Worm (Caenorhabditis elegans): Measurements from ENCODE around the gene sgt-1.

The sgt-1 gene

DNA sequence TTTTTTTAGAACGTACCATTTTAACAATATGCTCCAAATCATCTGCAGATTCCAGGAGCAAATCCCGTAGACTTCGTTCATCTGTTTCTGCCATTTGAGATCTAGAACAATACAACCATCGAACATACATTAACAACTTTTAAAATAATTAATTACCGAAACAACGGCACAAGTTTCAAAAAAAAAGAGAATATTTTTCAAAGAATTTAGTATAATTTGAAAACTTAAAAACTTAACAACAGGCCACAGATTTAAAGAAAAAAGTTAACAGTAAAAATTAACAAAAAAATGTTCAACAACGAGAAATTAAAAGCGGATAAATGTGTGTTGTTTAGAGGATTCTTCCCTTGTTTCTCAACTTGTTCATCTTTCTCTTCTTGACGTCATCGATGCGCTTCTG is 40.3 kb upstream of the sgt-1 start, which contains the start of gene mdt-4:
TSS of gene mdt-4 (minus strand) at position 101 of the 400 bp plus-strand sequence.
- TF ChIP-seq nhr-12 (tag; optimal IDR thresholded peaks at IDR 0.05): no peak
- no peak for TF ChIP-seq unc-62 (GFP tag; optimal IDR thresholded peaks at IDR 0.05)
- no peak for TF ChIP-seq flh-1 (GFP tag; optimal IDR thresholded peaks at IDR 0.05)
- TF ChIP-seq snpc-4 (tag; optimal IDR thresholded peaks at IDR 0.05): no peak
- no peak for TF ChIP-seq zip-8 (tag; optimal IDR thresholded peaks at IDR 0.05)
- TF ChIP-seq lsy-2 (tag; optimal IDR thresholded peaks at IDR 0.05): no peak
- TF ChIP-seq lin-32 (GFP tag; optimal IDR thresholded peaks at IDR 0.05): no peak
- TF ChIP-seq ham-2 (GFP tag; optimal IDR thresholded peaks at IDR 0.05): no peak
- TF ChIP-seq blmp-1 (tag; optimal IDR thresholded peaks at IDR 0.05): no peak
- no peak for TF ChIP-seq elt-3 (tag; optimal IDR thresholded peaks at IDR 0.05)
- no peak for TF ChIP-seq unc-39 (tag; optimal IDR thresholded peaks at IDR 0.05)
- no peak for TF ChIP-seq hlh-1 (tag; optimal IDR thresholded peaks at IDR 0.05)
- TF ChIP-seq ceh-43 (GFP tag; optimal IDR thresholded peaks at IDR 0.05): no peak
- TF ChIP-seq mab-5 (tag; optimal IDR thresholded peaks at IDR 0.05): no peak
- TF ChIP-seq elt-1 (tag; optimal IDR thresholded peaks at IDR 0.05; ENCODE audit: borderline replicate concordance, insufficient read depth): no peak
- no peak for TF ChIP-seq ceh-39 (tag; optimal IDR thresholded peaks at IDR 0.05)
- TF ChIP-seq nhr-76 (tag; optimal IDR thresholded peaks at IDR 0.05): no peak

- TF ChIP-seq unc-62 (GFP tag; optimal IDR thresholded peaks at IDR 0.05) (no peak), tbx-8 (GFP tag; optimal IDR thresholded peaks at IDR 0.05) (no peak), elt-3 (tag; optimal IDR thresholded peaks at IDR 0.05) (no peak), unc-120 (tag; optimal IDR thresholded peaks at IDR 0.05; ENCODE audit: poor library complexity, severe bottlenecking) (no peak), drap-1 (GFP tag; optimal IDR thresholded peaks at IDR 0.05) (no peak), ham-2 (GFP tag; optimal IDR thresholded peaks at IDR 0.05) (no peak), snpc-4 (tag; optimal IDR thresholded peaks at IDR 0.05) (no peak), nhr-76 (tag; optimal IDR thresholded peaks at IDR 0.05) (no peak), zip-8 (tag; optimal IDR thresholded peaks at IDR 0.05) (no peak), bed-3 (GFP tag; optimal IDR thresholded peaks at IDR 0.05) (no peak), nhr-12 (tag; optimal IDR thresholded peaks at IDR 0.05) (no peak), ceh-43 (GFP tag; optimal IDR thresholded peaks at IDR 0.05) (no peak), mab-5 (tag; optimal IDR thresholded peaks at IDR 0.05) (no peak), M03D4.4 (tag; optimal IDR thresholded peaks at IDR 0.05) (no peak), ztf-11 (tag; optimal IDR thresholded peaks at IDR 0.05) (no peak), flh-1 (GFP tag; optimal IDR thresholded peaks at IDR 0.05) (no peak)
These were observed 39.2 kb upstream of the sgt-1 start for ce11 chrII:4942829-4943228.

DNA sequence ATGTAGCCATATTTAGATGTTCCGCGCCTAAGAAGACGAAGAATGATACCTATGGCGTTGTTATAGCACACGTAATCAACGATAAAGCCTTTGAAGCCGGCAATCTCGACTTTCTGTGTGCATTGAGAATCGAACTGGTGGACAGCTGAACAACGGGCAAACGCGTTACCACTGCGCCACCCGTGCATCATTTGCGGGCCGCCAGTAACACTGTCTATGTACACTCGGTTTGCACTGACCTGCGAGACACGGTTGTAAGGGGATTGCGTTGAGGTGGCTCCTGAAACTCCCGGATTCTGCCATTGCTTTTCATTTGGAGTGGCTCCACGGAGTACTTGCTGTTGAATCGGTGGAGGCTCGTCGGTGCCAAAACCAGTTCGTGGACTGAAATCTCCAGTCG is 38.8 kb upstream of the sgt-1 start:
- TF ChIP-seq nhr-28 (tag; optimal IDR thresholded peaks at IDR 0.05) (no peak), mls-2 (tag; optimal IDR thresholded peaks at IDR 0.05) (peak; percentile 88), pha-4 (tag; optimal IDR thresholded peaks at IDR 0.05) (peak; percentile 24), bed-3 (GFP tag; optimal IDR thresholded peaks at IDR 0.05) (peak; percentile 58), hlh-1 (tag; optimal IDR thresholded peaks at IDR 0.05) (no peak), ceh-83 (GFP tag; optimal IDR thresholded peaks at IDR 0.05) (peak; percentile 90), mep-1 (tag; optimal IDR thresholded peaks at IDR 0.05) (no peak), ces-1 (GFP tag; optimal IDR thresholded peaks at IDR 0.05) (no peak), elt-1 (tag; optimal IDR thresholded peaks at IDR 0.05; ENCODE audit: borderline replicate concordance, insufficient read depth) (no peak), sem-2 (GFP tag; optimal IDR thresholded peaks at IDR 0.05) (peak; percentile 75), sptf-1 (tag; optimal IDR thresholded peaks at IDR 0.05) (peak; percentile 90), lsy-2 (tag; optimal IDR thresholded peaks at IDR 0.05) (no peak), ham-2 (GFP tag; optimal IDR thresholded peaks at IDR 0.05) (peak; percentile 90), lin-13 (tag; optimal IDR thresholded peaks at IDR 0.05) (peak; percentile 57), snpc-4 (tag; optimal IDR thresholded peaks at IDR 0.05) (no peak), nhr-237 (tag; optimal IDR thresholded peaks at IDR 0.05) (no peak), elt-3 (tag; optimal IDR thresholded peaks at IDR 0.05) (no peak), mab-5 (tag; optimal IDR thresholded peaks at IDR 0.05) (no peak), tbx-8 (GFP tag; optimal IDR thresholded peaks at IDR 0.05) (no peak), blmp-1 (tag; optimal IDR thresholded peaks at IDR 0.05) (no peak), nhr-76 (tag; optimal IDR thresholded peaks at IDR 0.05) (peak; percentile 25), flh-1 (GFP tag; optimal IDR thresholded peaks at IDR 0.05) (peak; percentile 40), cnd-1 (tag; optimal IDR thresholded peaks at IDR 0.05) (peak; percentile 92), nhr-2 (tag; optimal IDR thresholded peaks at IDR 0.05) (no peak), lin-32 (GFP tag; optimal IDR thresholded peaks at IDR 0.05) (peak; percentile 64), unc-39 (tag; optimal IDR thresholded peaks at IDR 0.05) (no peak), zip-8 (tag; optimal IDR thresholded peaks at IDR 0.05) (no peak), M03D4.4 (tag; optimal IDR thresholded peaks at IDR 0.05) (peak; percentile 84), ztf-11 (tag; optimal IDR thresholded peaks at IDR 0.05) (no peak), unc-120 (tag; optimal IDR thresholded peaks at IDR 0.05; ENCODE audit: poor library complexity, severe bottlenecking) (peak; percentile 64), ceh-43 (GFP tag; optimal IDR thresholded peaks at IDR 0.05) (peak; percentile 72), nhr-12 (tag; optimal IDR thresholded peaks at IDR 0.05) (no peak), drap-1 (GFP tag; optimal IDR thresholded peaks at IDR 0.05) (peak; percentile 86), unc-62 (GFP tag; optimal IDR thresholded peaks at IDR 0.05) (no peak), ceh-39 (tag; optimal IDR thresholded peaks at IDR 0.05) (no peak)
